Worm (Caenorhabditis elegans) whole organism, mixed stage, embryonic: ENCODE measurements around the gene T26C5.2.

ENCODE experiments used
- nhr-12 ChIP-seq: fragments of 150-350 bp; optimal IDR thresholded peaks from 2 replicates; lab custom pipeline; 2014; ENCODE audit warnings: missing biosample characterization, missing genetic modification characterization
- nhr-237 ChIP-seq: fragments of 150-350 bp; optimal IDR thresholded peaks from 2 replicates; lab custom pipeline; 2014; ENCODE audit warnings: missing biosample characterization, missing genetic modification characterization
- pha-4 ChIP-seq: fragments of 150-350 bp; optimal IDR thresholded peaks from 2 replicates; lab custom pipeline; 2018; ENCODE audit warnings: missing biosample characterization, missing genetic modification reagents, missing genetic modification characterization
- snpc-4 ChIP-seq: fragments of 150-350 bp; optimal IDR thresholded peaks from 2 replicates; lab custom pipeline; 2014; ENCODE audit warnings: missing biosample characterization, missing genetic modification characterization
- ztf-11 ChIP-seq: fragments of 150-350 bp; optimal IDR thresholded peaks from 2 replicates; lab custom pipeline; 2014; ENCODE audit warnings: missing biosample characterization, missing genetic modification characterization

ce11 chrII:9227134-9227533 lies 5.9 kb upstream of the T26C5.2 start, which contains the start of gene abu-14:
- no peak for TF ChIP-seq snpc-4 (tag; lab: Kevin White, UChicago)
- TF ChIP-seq nhr-237 (tag; lab: Kevin White, UChicago) = no peak
- no peak for TF ChIP-seq nhr-12 (tag; lab: Kevin White, UChicago)
- TF ChIP-seq pha-4 (tag; lab: Kevin White, UChicago) = no peak
- no peak for TF ChIP-seq ztf-11 (tag; lab: Kevin White, UChicago)
